Worm (Caenorhabditis elegans): ENCODE measurements around the gene cwn-1.

- TF ChIP-seq ceh-18 (tag; optimal IDR thresholded peaks at IDR 0.05) (no peak), nhr-11 (tag; optimal IDR thresholded peaks at IDR 0.05) (no peak), hlh-13 (GFP tag; optimal IDR thresholded peaks at IDR 0.05) (no peak), pros-1 (tag; optimal IDR thresholded peaks at IDR 0.05) (no peak), pha-2 (tag; optimal IDR thresholded peaks at IDR 0.05) (no peak), tbx-2 (tag; optimal IDR thresholded peaks at IDR 0.05) (no peak), fax-1 (tag; optimal IDR thresholded peaks at IDR 0.05) (no peak), dve-1 (tag; optimal IDR thresholded peaks at IDR 0.05) (no peak), nfya-1 (tag; optimal IDR thresholded peaks at IDR 0.05) (no peak), fkh-10 (GFP tag; optimal IDR thresholded peaks at IDR 0.05) (no peak)
These were observed 45.5 kb downstream of the cwn-1 start for ce11 chrII:87937-88336.
